Worm (Caenorhabditis elegans): Measurements from ENCODE around the gene E02C12.10.
"Not testable (repeated sequence)": the region's sequence is repeated elsewhere in the genome, so short reads cannot be mapped to it uniquely, and the experiment has no call there.

Gene E02C12.10

ce11 chrV:9384949-9385348 lies 6.7 kb upstream of the E02C12.10 start:
- TF ChIP-seq dao-5 (tag; optimal IDR thresholded peaks at IDR 0.05) (no peak), him-1 (tag; optimal IDR thresholded peaks at IDR 0.05) (no peak), W03F9.2 (tag; optimal IDR thresholded peaks at IDR 0.05) (no peak)

DNA sequence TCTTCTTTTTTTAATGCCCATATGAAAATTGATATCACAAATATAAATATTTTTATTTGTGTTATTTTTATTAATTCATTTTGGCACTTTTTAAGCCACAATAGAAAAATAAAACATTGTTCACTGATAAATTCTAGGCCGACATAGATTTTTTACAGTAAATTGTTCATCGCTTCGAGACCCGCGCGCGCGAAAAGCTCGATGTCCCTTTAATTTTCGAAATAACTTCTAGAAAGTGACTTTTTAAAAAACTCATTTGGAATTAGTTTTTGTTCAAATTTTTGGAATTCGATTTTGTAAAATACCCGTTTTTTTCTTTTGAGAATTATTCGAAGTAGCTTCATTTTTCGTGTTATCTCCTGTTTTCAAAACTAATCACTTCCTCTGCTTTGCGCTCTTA lies 6.2 kb upstream of the E02C12.10 start:
- TF ChIP-seq W03F9.2 (tag; optimal IDR thresholded peaks at IDR 0.05) (no peak), him-1 (tag; optimal IDR thresholded peaks at IDR 0.05) (no peak), dao-5 (tag; optimal IDR thresholded peaks at IDR 0.05) (no peak)

DNA sequence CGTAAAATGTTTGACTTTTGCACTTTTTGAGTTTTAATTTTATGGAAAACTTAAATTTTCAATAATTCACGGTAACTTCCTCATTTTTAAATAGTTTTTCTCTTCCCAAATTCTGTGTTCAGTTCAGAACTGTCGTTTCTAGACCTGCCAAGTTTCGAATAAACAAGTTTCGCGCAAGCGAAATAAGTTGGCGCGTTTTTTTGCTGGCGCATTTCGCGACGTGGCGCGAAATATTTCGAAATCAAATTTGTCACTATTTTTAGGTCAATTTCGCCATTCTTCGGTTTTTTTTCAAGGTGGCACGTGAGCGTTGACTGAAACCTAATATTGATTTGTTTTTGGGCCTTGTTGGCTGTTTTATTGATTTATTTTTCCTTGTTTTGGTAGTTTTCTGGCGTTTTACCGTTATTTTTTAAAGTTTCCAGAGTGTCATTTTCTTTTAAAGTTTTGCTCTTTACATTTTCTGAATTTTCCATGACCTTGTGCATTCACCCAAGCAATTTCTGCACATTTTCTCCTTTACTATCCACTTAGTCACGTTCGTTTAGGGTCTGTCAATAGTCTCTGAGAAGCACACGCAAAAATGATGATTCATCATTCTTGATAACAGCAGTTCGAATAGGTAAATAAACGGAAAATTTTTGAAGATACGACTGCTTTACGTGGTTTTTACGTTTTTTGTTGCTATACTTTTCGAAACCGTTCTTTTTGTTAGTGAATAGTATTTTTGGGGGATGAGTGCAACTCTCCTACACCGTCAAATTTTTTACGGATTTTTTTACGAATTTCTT lies 4.5 kb upstream of the E02C12.10 start:
- peak; percentile 54 for TF ChIP-seq W03F9.2 (tag; optimal IDR thresholded peaks at IDR 0.05)
- no peak for TF ChIP-seq him-1 (tag; optimal IDR thresholded peaks at IDR 0.05)
- TF ChIP-seq dao-5 (tag; optimal IDR thresholded peaks at IDR 0.05): no peak

ce11 chrV:9381846-9382363 lies 3.7 kb upstream of the E02C12.10 start, which contains the start of gene E02C12.12:
E02C12.12 (minus strand) TSS chrV:9382313.
- TF ChIP-seq him-1 (tag; optimal IDR thresholded peaks at IDR 0.05): no peak
- no peak for TF ChIP-seq dao-5 (tag; optimal IDR thresholded peaks at IDR 0.05)
- no peak for TF ChIP-seq W03F9.2 (tag; optimal IDR thresholded peaks at IDR 0.05)

ce11 chrV:9379808-9380207 lies 1.6 kb upstream of the E02C12.10 start, which contains the start of gene E02C12.11:
E02C12.11 (minus strand) TSS chrV:9379908.
- TF ChIP-seq W03F9.2, him-1, dao-5 (tag; optimal IDR thresholded peaks at IDR 0.05): not testable (repeated sequence)

DNA sequence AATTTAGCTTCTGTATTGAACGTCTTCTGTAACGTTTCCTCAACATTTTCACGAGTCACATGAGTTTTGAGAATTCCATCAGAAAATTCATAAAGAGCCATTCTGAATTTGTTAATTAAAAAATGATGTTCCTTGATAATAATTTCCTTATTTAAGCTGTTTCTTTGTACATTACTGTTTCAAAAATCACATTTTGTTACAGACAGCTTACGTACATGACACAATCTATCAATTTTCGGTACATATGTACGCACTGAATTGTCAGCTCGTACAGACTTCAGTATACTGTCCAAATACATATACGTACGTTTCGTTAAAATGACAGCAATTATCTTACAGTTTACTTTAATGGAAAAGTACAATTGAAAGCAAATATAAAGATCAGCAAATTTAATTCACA lies 1.8 kb downstream of the E02C12.10 start, which contains the start of gene E02C12.19:
Gene E02C12.19 (minus strand): TSS at position 101 of the 400 bp plus-strand sequence.
- TF ChIP-seq W03F9.2 (tag; optimal IDR thresholded peaks at IDR 0.05) (no peak), him-1 (tag; optimal IDR thresholded peaks at IDR 0.05) (no peak), dao-5 (tag; optimal IDR thresholded peaks at IDR 0.05) (no peak)

DNA sequence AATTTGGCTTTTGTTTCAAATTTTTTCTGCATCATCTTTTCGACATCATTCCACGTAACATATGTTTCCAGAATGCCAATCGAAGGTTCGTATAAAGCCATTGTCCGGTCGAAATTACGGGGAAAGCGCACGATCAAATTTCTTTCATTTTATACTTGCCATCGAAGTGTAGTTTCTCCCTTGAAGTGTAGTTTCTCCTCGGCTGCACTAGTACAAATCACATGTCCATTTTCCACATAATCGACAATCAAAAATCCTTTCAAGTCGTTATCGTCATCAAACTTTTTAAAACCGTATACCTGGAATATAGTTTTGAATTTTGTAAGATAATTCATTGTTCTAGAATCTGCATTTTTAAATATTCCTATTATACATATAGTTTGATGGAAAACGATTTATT lies 2.8 kb downstream of the E02C12.10 start, which contains the start of gene E02C12.9:
Gene E02C12.9 (minus strand): TSS at position 101 of the 400 bp plus-strand sequence.
- TF ChIP-seq dao-5 (tag; optimal IDR thresholded peaks at IDR 0.05) (no peak), W03F9.2 (tag; optimal IDR thresholded peaks at IDR 0.05) (no peak), him-1 (tag; optimal IDR thresholded peaks at IDR 0.05) (no peak)

ce11 chrV:9373473-9373872 lies 4.7 kb downstream of the E02C12.10 start, which contains the start of gene E02C12.8:
E02C12.8 (minus strand) TSS chrV:9373613.
- TF ChIP-seq him-1 (tag; optimal IDR thresholded peaks at IDR 0.05) (no peak), W03F9.2 (tag; optimal IDR thresholded peaks at IDR 0.05) (no peak), dao-5 (tag; optimal IDR thresholded peaks at IDR 0.05) (no peak)

- no peak for TF ChIP-seq him-1 (tag; optimal IDR thresholded peaks at IDR 0.05)
- TF ChIP-seq dao-5 (tag; optimal IDR thresholded peaks at IDR 0.05): no peak
- TF ChIP-seq W03F9.2 (tag; optimal IDR thresholded peaks at IDR 0.05): no peak
Observed at ce11 chrV:9370986-9371385, 7.2 kb downstream of the E02C12.10 start, which contains the start of gene E02C12.6. E02C12.6 (minus strand) TSS chrV:9371086.

DNA sequence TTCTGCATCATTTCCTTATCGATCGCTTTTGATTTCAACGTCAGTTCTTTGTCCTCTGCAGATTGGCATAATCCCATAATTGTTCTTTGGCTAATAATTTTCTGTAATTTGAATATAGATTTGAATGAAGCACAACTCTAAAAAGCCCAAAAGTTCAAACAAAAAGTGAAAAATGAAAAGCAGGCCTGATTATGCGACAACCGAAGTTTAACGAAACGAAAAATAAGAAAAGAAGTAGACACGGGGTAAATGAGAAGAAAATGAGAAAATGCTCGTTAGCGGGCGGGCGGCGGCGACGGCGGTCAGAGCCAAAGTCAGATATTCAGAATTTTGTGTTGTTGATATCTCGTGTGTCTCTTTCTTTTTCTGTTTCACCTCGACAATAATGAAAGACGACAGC lies 18.5 kb downstream of the E02C12.10 start, which contains the start of gene gpa-3:
Gene gpa-3 (minus strand): TSS at position 101 of the 400 bp plus-strand sequence.
- TF ChIP-seq him-1 (tag; optimal IDR thresholded peaks at IDR 0.05) (no peak), dao-5 (tag; optimal IDR thresholded peaks at IDR 0.05) (no peak), W03F9.2 (tag; optimal IDR thresholded peaks at IDR 0.05) (no peak)

DNA sequence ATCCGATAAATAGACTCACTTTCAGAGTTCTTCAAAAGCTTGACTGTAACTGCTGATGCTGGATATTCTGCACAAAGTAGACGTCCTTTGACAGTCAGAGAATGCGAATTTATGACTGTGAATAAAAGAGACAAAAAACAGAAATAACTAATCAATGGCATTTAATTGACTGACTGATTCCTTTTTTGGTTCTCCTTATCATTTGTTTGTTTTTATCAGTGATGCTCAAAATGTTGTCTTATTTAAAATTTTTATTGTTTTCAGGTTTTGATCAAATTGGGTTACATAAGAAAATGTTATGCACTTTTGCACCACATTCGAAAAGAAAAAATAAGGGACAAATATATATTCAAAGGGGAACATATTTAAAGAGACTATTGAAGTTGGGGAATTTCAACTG lies 21.9 kb downstream of the E02C12.10 start, which contains the start of gene ttr-49:
Gene ttr-49 (minus strand): TSS at position 171 of the 400 bp plus-strand sequence.
- TF ChIP-seq dao-5 (tag; optimal IDR thresholded peaks at IDR 0.05) (no peak), him-1 (tag; optimal IDR thresholded peaks at IDR 0.05) (no peak), W03F9.2 (tag; optimal IDR thresholded peaks at IDR 0.05) (no peak)

DNA sequence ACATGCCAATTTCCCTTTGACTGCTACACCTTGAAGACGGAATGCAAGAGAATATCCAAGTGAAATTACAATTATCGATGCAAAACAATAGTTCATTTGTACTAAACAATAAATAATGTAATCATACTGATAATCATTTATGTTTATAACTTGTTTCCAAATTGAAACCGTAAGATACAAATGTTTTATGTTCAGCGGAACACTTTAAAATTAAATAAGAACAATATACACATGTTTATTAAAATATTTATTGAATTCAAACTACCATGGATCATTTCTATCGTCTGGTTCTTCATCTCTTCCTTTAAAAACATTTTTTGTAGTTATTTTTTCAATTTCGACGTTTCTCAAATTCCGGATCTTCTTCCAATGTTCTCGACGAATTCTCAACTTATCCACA lies 22.8 kb downstream of the E02C12.10 start, which contains the start of gene ttr-40:
Gene ttr-40 (minus strand): TSS at position 101 of the 400 bp plus-strand sequence.
- TF ChIP-seq W03F9.2 (tag; optimal IDR thresholded peaks at IDR 0.05) (no peak), him-1 (tag; optimal IDR thresholded peaks at IDR 0.05) (no peak), dao-5 (tag; optimal IDR thresholded peaks at IDR 0.05) (no peak)

DNA sequence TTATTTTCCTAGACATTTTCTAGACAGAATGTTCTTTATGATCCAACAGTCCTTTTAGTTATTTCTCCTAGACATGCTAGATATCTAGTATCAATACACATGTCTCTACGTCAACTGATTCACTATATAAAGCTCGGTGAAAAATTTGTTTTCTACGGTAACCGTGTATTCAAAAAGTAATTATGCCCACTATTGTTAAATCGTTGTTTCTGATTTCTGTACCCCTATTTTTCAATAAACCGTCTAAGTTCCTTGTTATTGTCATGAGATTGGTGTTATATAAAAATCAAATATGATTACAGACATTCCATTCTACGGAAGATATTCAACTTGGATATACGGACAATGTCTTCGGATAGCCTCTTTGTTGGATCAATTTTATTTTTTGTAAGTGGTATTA lies 25.3 kb downstream of the E02C12.10 start, which contains the start of gene srx-46:
Gene srx-46 (plus strand): TSS at position 301 of the 400 bp plus-strand sequence.
- no peak for TF ChIP-seq dao-5 (tag; optimal IDR thresholded peaks at IDR 0.05)
- no peak for TF ChIP-seq him-1 (tag; optimal IDR thresholded peaks at IDR 0.05)
- TF ChIP-seq W03F9.2 (tag; optimal IDR thresholded peaks at IDR 0.05): no peak

DNA sequence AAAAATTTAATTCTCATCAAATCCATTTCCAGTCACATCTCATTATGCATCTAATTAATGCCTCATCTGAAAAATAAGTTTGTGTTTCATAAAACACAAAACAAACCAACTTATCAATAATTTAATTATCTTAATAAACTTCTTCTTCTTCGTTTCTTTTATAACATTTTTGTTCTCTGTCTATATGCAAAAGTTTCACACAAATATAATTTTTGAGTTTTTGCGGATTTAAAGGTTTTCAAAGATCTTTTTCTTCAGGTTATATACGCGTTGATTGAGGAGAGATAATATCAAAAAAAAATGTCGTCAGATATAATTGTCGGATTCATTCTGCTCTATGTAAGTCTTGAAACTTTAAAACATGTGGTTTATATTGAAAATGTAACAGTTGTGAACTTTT lies 28.5 kb downstream of the E02C12.10 start, which contains the start of gene srx-47:
Gene srx-47 (plus strand): TSS at position 301 of the 400 bp plus-strand sequence.
- TF ChIP-seq him-1 (tag; optimal IDR thresholded peaks at IDR 0.05) (no peak), W03F9.2 (tag; optimal IDR thresholded peaks at IDR 0.05) (no peak), dao-5 (tag; optimal IDR thresholded peaks at IDR 0.05) (no peak)

Measured in whole organism, L4/young adult.